Worm (Caenorhabditis elegans) whole organism, early embryonic: ENCODE data around the gene H03G16.6.

Experiments used
- F13C5.2 ChIP-seq: sonication (generic microtip); optimal IDR thresholded peaks from 2 replicates; lab custom pipeline; 2017; ENCODE audit warnings: mild to moderate bottlenecking, missing genetic modification characterization, inconsistent platforms, missing compliant biosample characterization
- aly-1 ChIP-seq: sonication (generic microtip); optimal IDR thresholded peaks from 2 replicates; lab custom pipeline; 2016; ENCODE audit warnings: missing genetic modification characterization, missing compliant biosample characterization
- ama-1 ChIP-seq: fragments of 150-350 bp; optimal IDR thresholded peaks from 2 replicates; lab custom pipeline; 2014
- ets-7 ChIP-seq: sonication (generic microtip); optimal IDR thresholded peaks from 2 replicates; lab custom pipeline; 2016; ENCODE audit warnings: missing genotype, missing genetic modification characterization, missing compliant biosample characterization
- flt-1 ChIP-seq: fragments of 200-800 bp; sonication (Bioruptor generic); IDR thresholded peaks from 2 replicates; pipeline ENCODE4 v1.3.6; 2022; ENCODE audit warnings: missing genetic modification characterization, missing compliant biosample characterization
- hmg-4 ChIP-seq: fragments of 200-800 bp; sonication (Bioruptor generic); optimal IDR thresholded peaks from 2 replicates; lab custom pipeline; 2018; ENCODE audit warnings: mild to moderate bottlenecking, missing genetic modification characterization, missing compliant biosample characterization
- pes-1 ChIP-seq: fragments of 200-800 bp; sonication (Bioruptor generic); IDR thresholded peaks from 2 replicates; pipeline ENCODE4 v1.3.6; 2022; ENCODE audit warnings: missing genetic modification reagents, missing genetic modification characterization, missing compliant biosample characterization
- scrt-1 ChIP-seq: fragments of 200-800 bp; sonication (Bioruptor generic); IDR thresholded peaks from 2 replicates; pipeline ENCODE4 v1.3.6; 2022; ENCODE audit warnings: missing genetic modification characterization, missing compliant biosample characterization
- sea-1 ChIP-seq: fragments of 200-800 bp; sonication (Bioruptor generic); conservative IDR thresholded peaks from 2 replicates; pipeline ENCODE4 v1.3.6; 2022; ENCODE audit warnings: missing genetic modification characterization, missing compliant biosample characterization
- tra-4 ChIP-seq: sonication (generic microtip); optimal IDR thresholded peaks from 2 replicates; lab custom pipeline; 2017; ENCODE audit warnings: missing genetic modification characterization, missing compliant biosample characterization

DNA sequence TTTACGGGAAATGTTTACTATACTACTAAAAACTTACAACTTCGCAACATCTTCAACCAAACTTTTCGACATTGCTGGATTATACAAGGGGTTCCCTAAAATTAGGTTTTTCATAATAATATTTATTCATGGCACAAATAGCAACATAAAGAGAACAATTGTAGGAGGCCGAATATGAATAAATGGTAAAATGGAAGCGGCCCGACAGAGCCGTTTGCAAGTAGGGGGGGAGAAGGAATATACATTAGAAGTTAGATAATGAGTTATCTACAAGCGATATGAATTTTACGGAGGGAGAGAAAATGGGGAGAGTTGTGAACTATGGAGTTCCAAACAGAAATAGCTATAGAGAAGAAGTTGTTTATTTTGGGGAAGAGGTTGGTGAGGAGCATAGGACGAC is 7.8 kb downstream of the H03G16.6 start, which contains the start of gene fbxa-96:
- TF ChIP-seq scrt-1 (GFP tag; lab: Robert Waterston, UW) (no peak), ama-1 (lab: Kevin White, UChicago) (no peak), F13C5.2 (tag; lab: Kevin White, UChicago) (no peak), ets-7 (tag; lab: Kevin White, UChicago) (no peak), hmg-4 (GFP tag; lab: Kevin White, UChicago) (no peak), aly-1 (tag; lab: Kevin White, UChicago) (no peak), tra-4 (no peak), sea-1 (GFP tag; lab: Robert Waterston, UW) (no peak), flt-1 (GFP tag; lab: Robert Waterston, UW) (no peak), pes-1 (GFP tag; lab: Robert Waterston, UW) (no peak)
